Worm (Caenorhabditis elegans): ENCODE data around the gene Y57G11C.1142.

The Y57G11C.1142 gene

DNA sequence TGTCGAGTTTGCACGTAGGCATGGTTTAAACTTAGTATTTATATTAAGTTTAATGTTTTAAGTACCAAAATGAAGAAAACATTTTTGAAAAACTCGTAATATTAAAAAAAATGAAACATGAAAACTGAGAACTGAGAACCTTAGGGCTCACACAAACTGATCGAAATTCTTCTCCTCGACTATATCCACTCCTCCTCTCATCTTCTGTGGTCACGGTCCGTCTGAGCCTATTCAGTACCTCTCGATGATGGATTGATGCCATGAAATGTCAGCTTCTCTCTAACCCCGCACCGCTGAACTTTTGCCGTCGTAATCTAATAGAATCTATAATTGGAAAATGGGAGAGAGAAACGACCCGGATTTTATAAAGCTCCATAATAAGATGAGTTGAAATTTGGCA lies 17.9 kb upstream of the Y57G11C.1142 start, which contains the start of gene nlp-56:
Gene nlp-56 (minus strand): TSS at position 257 of the 400 bp plus-strand sequence.
- TF ChIP-seq athp-1 (tag; optimal IDR thresholded peaks at IDR 0.05) (no peak), bed-1 (GFP tag; IDR thresholded peaks at IDR 0.05) (no peak), let-526 (GFP tag; IDR thresholded peaks at IDR 0.05) (no peak), T26A5.8 (tag; optimal IDR thresholded peaks at IDR 0.05) (no peak), C06A6.2 (GFP tag; conservative IDR thresholded peaks at IDR 0.05) (no peak), rpc-1 (optimal IDR thresholded peaks at IDR 0.05) (no peak), rpc-1 (tag; optimal IDR thresholded peaks at IDR 0.05) (no peak)

DNA sequence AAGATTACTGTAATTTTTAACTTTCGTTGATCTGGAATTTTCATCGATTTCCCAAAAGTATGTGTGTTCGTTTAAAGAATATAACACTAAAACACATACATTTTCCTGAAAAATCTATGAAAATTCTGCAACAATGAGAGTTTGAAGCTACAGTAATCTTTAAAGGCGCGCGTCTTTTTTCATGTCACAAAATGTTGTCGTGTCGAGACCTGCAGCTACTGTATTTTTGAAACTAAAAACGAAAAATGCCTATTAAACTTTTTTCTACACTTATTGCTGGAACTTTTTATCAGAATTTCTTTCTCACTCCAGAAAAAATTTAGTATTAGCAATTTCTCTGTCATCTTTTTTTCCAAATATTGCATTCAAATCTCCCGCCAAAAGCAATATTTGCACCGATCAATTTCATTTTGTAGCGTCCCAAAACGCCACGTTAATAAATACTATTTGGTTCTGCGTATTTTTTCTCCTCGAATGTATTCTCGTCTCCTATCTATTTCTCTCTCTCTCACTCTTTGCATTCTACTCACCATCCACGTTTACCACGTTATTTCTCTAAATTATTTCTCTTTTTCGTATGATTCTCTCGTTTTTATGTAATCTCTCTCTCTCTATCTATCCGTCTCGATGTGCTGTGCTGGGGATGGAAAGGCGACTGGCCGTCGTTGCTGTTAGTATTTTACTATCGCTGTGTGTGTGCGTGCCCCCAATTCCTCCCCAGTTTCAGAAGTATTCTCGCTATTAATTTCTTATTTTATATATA lies 15.9 kb upstream of the Y57G11C.1142 start, which contains the start of gene melo-1:
Gene melo-1 (plus strand): TSS at position 658 of the 763 bp plus-strand sequence.
- TF ChIP-seq ztf-28 (GFP tag; IDR thresholded peaks at IDR 0.05) (no peak), lin-40 (tag; optimal IDR thresholded peaks at IDR 0.05) (peak; percentile 7), snpc-4 (GFP tag; optimal IDR thresholded peaks at IDR 0.05) (no peak), snpc-4 (tag; optimal IDR thresholded peaks at IDR 0.05) (peak; percentile 8 to 67 (median 40)), dox-1 (GFP tag; IDR thresholded peaks at IDR 0.05) (peak; percentile 39; the same call in 1 of the 2 replicates), ama-1 (optimal IDR thresholded peaks at IDR 0.05) (no peak), ama-1 (GFP tag; optimal IDR thresholded peaks at IDR 0.05) (no peak), Y67H2A.10 (GFP tag; conservative IDR thresholded peaks at IDR 0.05) (no peak), tbx-9 (tag; optimal IDR thresholded peaks at IDR 0.05; ENCODE audit: borderline replicate concordance) (no peak), attf-6 (GFP tag; IDR thresholded peaks at IDR 0.05) (0 out of 2 replicates have a peak, but pooled peaks have one; percentile 14), B0336.3 (GFP tag; IDR thresholded peaks at IDR 0.05) (0 out of 2 replicates have a peak, but pooled peaks have one; percentile 18), tlf-1 (GFP tag; optimal IDR thresholded peaks at IDR 0.05) (no peak), atf-7 (tag; optimal IDR thresholded peaks at IDR 0.05) (no peak), hmg-1.2 (GFP tag; IDR thresholded peaks at IDR 0.05) (peak; percentile 94), nhr-80 (tag; optimal IDR thresholded peaks at IDR 0.05) (peak; percentile 29), attf-5 (GFP tag; optimal IDR thresholded peaks at IDR 0.05) (peak; percentile 46), lin-54 (GFP tag; optimal IDR thresholded peaks at IDR 0.05) (peak; percentile 23), madf-10 (tag; optimal IDR thresholded peaks at IDR 0.05) (no peak), Y95B8A.8 (GFP tag; IDR thresholded peaks at IDR 0.05) (no peak), lsl-1 (GFP tag; optimal IDR thresholded peaks at IDR 0.05) (peak; percentile 76), pbrm-1 (GFP tag; IDR thresholded peaks at IDR 0.05) (peak; percentile 22; the same call in 1 of the 2 replicates), F33H1.4 (GFP tag; IDR thresholded peaks at IDR 0.05) (peak; percentile 38; the same call in 1 of the 2 replicates), D2030.7 (GFP tag; IDR thresholded peaks at IDR 0.05) (no peak), let-607 (tag; optimal IDR thresholded peaks at IDR 0.05) (peak; percentile 76 to 80), cebp-1 (GFP tag; IDR thresholded peaks at IDR 0.05) (no peak), cebp-1 (tag; optimal IDR thresholded peaks at IDR 0.05) (peak; percentile 64), nhr-27 (tag; optimal IDR thresholded peaks at IDR 0.05) (no peak), hsf-1 (GFP tag; IDR thresholded peaks at IDR 0.05) (no peak)

DNA sequence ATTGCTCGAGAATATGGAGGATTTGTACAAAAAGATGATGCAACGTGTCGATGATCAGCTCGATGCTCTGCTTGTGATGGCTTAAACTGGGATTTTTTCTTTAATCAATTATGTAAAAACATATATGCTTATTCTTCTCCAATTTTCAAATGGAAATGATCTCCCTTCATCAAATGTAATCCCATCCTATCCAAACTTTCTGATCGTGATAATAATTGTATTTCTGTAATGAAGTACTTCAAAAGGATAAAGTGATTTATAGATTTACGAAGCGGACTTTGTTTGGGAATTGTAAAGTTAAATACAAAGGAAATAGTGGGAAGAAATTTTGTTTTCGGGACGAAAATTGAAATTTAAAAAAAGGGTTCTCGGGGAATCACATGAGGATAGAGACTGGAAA lies 11.8 kb upstream of the Y57G11C.1142 start:
- no peak for TF ChIP-seq cebp-1 (GFP tag; IDR thresholded peaks at IDR 0.05)
- peak; percentile 25 for TF ChIP-seq cebp-1 (tag; optimal IDR thresholded peaks at IDR 0.05)
- TF ChIP-seq tbx-9 (tag; optimal IDR thresholded peaks at IDR 0.05; ENCODE audit: borderline replicate concordance): no peak
- no peak for TF ChIP-seq lag-1 (GFP tag; IDR thresholded peaks at IDR 0.05)
- no peak for TF ChIP-seq sea-2 (GFP tag; IDR thresholded peaks at IDR 0.05)
- TF ChIP-seq let-607 (tag; optimal IDR thresholded peaks at IDR 0.05): peak in 1 of 2 experiments; percentile 20
- TF ChIP-seq lin-40 (tag; optimal IDR thresholded peaks at IDR 0.05): peak; percentile 7
- TF ChIP-seq ama-1 (optimal IDR thresholded peaks at IDR 0.05): no peak
- peak in 1 of 2 experiments; percentile 47 for TF ChIP-seq ama-1 (GFP tag; optimal IDR thresholded peaks at IDR 0.05)
- peak; percentile 48 for TF ChIP-seq hrde-1 (tag; optimal IDR thresholded peaks at IDR 0.05; ENCODE audit: borderline replicate concordance)
- peak; percentile 21 for TF ChIP-seq lin-54 (GFP tag; optimal IDR thresholded peaks at IDR 0.05)
- no peak for TF ChIP-seq B0261.1 (tag; optimal IDR thresholded peaks at IDR 0.05)
- no peak for TF ChIP-seq ccch-3 (GFP tag; optimal IDR thresholded peaks at IDR 0.05)
- TF ChIP-seq attf-6 (GFP tag; IDR thresholded peaks at IDR 0.05): peak; percentile 95
- peak; percentile 35 for TF ChIP-seq die-1 (tag; optimal IDR thresholded peaks at IDR 0.05)
- 0 out of 2 replicates have a peak, but pooled peaks have one; percentile 28 for TF ChIP-seq Y67H2A.10 (GFP tag; conservative IDR thresholded peaks at IDR 0.05)
- peak; percentile 73 for TF ChIP-seq him-1 (tag; optimal IDR thresholded peaks at IDR 0.05)
- 0 out of 2 replicates have a peak, but pooled peaks have one; percentile 26 for TF ChIP-seq ekl-4 (GFP tag; IDR thresholded peaks at IDR 0.05)
- peak in 1 of 2 experiments; percentile 32 for TF ChIP-seq rec-8 (tag; optimal IDR thresholded peaks at IDR 0.05)
